Fruit fly (Drosophila melanogaster) whole organism, embryonic: ENCODE results near the gene Esyt2.

Experiments used
- Blimp-1 ChIP-seq: fragments of 200-800 bp; sonication (Bioruptor generic); optimal IDR thresholded peaks from 3 replicates; lab custom pipeline; 2018; ENCODE audit warnings: missing biosample characterization, missing genetic modification characterization, mild to moderate bottlenecking, moderate library complexity, missing genetic modification reagents
- BtbVII ChIP-seq: fragments of 200-800 bp; sonication (Bioruptor generic); optimal IDR thresholded peaks from 3 replicates; lab custom pipeline; 2017; ENCODE audit warnings: missing biosample characterization, mild to moderate bottlenecking, missing genetic modification characterization
- CG11085 ChIP-seq: fragments of 200-800 bp; sonication (Bioruptor generic); IDR thresholded peaks from 2 replicates; pipeline ENCODE4 v1.3.6; 2022; ENCODE audit warnings: missing biosample characterization, missing genetic modification characterization
- CG11504 ChIP-seq: fragments of 200-800 bp; sonication (Bioruptor generic); optimal IDR thresholded peaks from 3 replicates; lab custom pipeline; 2019; ENCODE audit warnings: missing biosample characterization, mild to moderate bottlenecking, missing genetic modification characterization, moderate library complexity
- CG11696 ChIP-seq: fragments of 200-800 bp; sonication (Bioruptor generic); IDR thresholded peaks from 2 replicates; pipeline ENCODE4 v1.3.6; 2022; ENCODE audit warnings: missing biosample characterization, missing genetic modification characterization
- CG14050 ChIP-seq: fragments of 200-800 bp; sonication (Bioruptor generic); IDR thresholded peaks from 3 replicates; pipeline ENCODE4 v1.3.6; 2022; ENCODE audit warnings: missing biosample characterization, missing genetic modification characterization
- CG17361 ChIP-seq: fragments of 200-800 bp; sonication (Bioruptor generic); IDR thresholded peaks from 3 replicates; pipeline ENCODE4 v1.3.6; 2022; ENCODE audit warnings: missing biosample characterization, missing genetic modification characterization
- CG17385 ChIP-seq: fragments of 200-800 bp; sonication (Bioruptor generic); optimal IDR thresholded peaks from 3 replicates; lab custom pipeline; 2018; ENCODE audit warnings: missing biosample characterization, mild to moderate bottlenecking, missing genetic modification characterization
- CG2116 ChIP-seq: fragments of 200-800 bp; sonication (Bioruptor generic); optimal IDR thresholded peaks from 3 replicates; lab custom pipeline; 2018; ENCODE audit warnings: missing biosample characterization, mild to moderate bottlenecking, missing genetic modification characterization
- CG2889 ChIP-seq: fragments of 200-800 bp; sonication (Bioruptor generic); IDR thresholded peaks from 3 replicates; pipeline ENCODE4 v1.3.6; 2022; ENCODE audit warnings: missing biosample characterization, missing genetic modification characterization
- CG3065 ChIP-seq: fragments of 200-800 bp; sonication (Bioruptor generic); optimal IDR thresholded peaks from 2 replicates; lab custom pipeline; 2016; ENCODE audit warnings: missing biosample characterization, missing genetic modification characterization
- CG32532 ChIP-seq: fragments of 200-800 bp; sonication (Bioruptor generic); IDR thresholded peaks from 2 replicates; pipeline ENCODE4 v1.3.6; 2022; ENCODE audit warnings: missing biosample characterization, missing genetic modification characterization
- CG3281 ChIP-seq: fragments of 200-800 bp; sonication (Bioruptor generic); optimal IDR thresholded peaks from 3 replicates; lab custom pipeline; 2017; ENCODE audit warnings: missing biosample characterization, mild to moderate bottlenecking, missing genetic modification characterization
- CG3407 ChIP-seq: fragments of 200-800 bp; sonication (Bioruptor generic); optimal IDR thresholded peaks from 2 replicates; lab custom pipeline; 2018; ENCODE audit warnings: missing biosample characterization, mild to moderate bottlenecking, missing genetic modification characterization
- CG3847 ChIP-seq: fragments of 200-800 bp; sonication (Bioruptor generic); IDR thresholded peaks from 2 replicates; pipeline ENCODE4 v1.3.6; 2022; ENCODE audit warnings: missing biosample characterization, missing genetic modification characterization
- CG43689 ChIP-seq: fragments of 200-800 bp; sonication (Bioruptor generic); IDR thresholded peaks from 2 replicates; pipeline ENCODE4 v1.3.6; 2022; ENCODE audit warnings: missing biosample characterization, missing genetic modification characterization
- CG4424 ChIP-seq: fragments of 200-800 bp; sonication (Bioruptor generic); optimal IDR thresholded peaks from 3 replicates; lab custom pipeline; 2016; ENCODE audit warnings: missing biosample characterization, missing genetic modification characterization
- CG4617 ChIP-seq: fragments of 200-800 bp; sonication (Bioruptor generic); optimal IDR thresholded peaks from 3 replicates; lab custom pipeline; 2016; ENCODE audit warnings: missing biosample characterization, missing genetic modification characterization, borderline replicate concordance
- CG6791 ChIP-seq: fragments of 200-800 bp; sonication (Bioruptor generic); IDR thresholded peaks from 3 replicates; pipeline ENCODE4 v1.3.6; 2022; ENCODE audit warnings: missing biosample characterization, missing genetic modification characterization; ENCODE audit not compliant: partially characterized antibody
- CG6854 ChIP-seq: fragments of 200-800 bp; sonication (Bioruptor generic); optimal IDR thresholded peaks from 3 replicates; lab custom pipeline; 2017; ENCODE audit warnings: missing biosample characterization, mild to moderate bottlenecking, missing genetic modification characterization
- CG7556 ChIP-seq: fragments of 200-800 bp; sonication (Bioruptor generic); optimal IDR thresholded peaks from 2 replicates; lab custom pipeline; 2017; ENCODE audit warnings: missing biosample characterization, mild to moderate bottlenecking, missing genetic modification characterization
- CG9876 ChIP-seq: fragments of 200-800 bp; sonication (Bioruptor generic); optimal IDR thresholded peaks from 2 replicates; lab custom pipeline; 2016; ENCODE audit warnings: missing biosample characterization, missing genetic modification characterization
- CoRest ChIP-seq: fragments of 200-800 bp; sonication (Bioruptor generic); optimal IDR thresholded peaks from 3 replicates; lab custom pipeline; 2018; ENCODE audit warnings: missing biosample characterization, mild to moderate bottlenecking, missing genetic modification characterization, moderate library complexity
- D ChIP-seq, 2 experiments: fragments of 200-800 bp in 1 of 2; fragments of >200 bp in 1 of 2; sonication (Bioruptor generic) in 1 of 2; optimal IDR thresholded peaks; 2 replicates in 1 of 2; 3 replicates in 1 of 2; lab custom pipeline; 2017; ENCODE audit warnings: mild to moderate bottlenecking in 1 of 2, missing biosample characterization in 1 of 2, missing genetic modification characterization in 1 of 2, missing genetic modification reagents in 1 of 2
- D19B ChIP-seq: fragments of 200-800 bp; sonication (Bioruptor generic); optimal IDR thresholded peaks from 2 replicates; lab custom pipeline; 2017; ENCODE audit warnings: missing biosample characterization, mild to moderate bottlenecking, missing genetic modification characterization
- Fer3 ChIP-seq: fragments of 200-800 bp; sonication (Bioruptor generic); optimal IDR thresholded peaks from 2 replicates; lab custom pipeline; 2018; ENCODE audit warnings: missing biosample characterization, mild to moderate bottlenecking, missing genetic modification characterization, moderate library complexity
- HLH3B ChIP-seq: fragments of 200-800 bp; sonication (Bioruptor generic); IDR thresholded peaks from 2 replicates; pipeline ENCODE4 v1.3.6; 2022; ENCODE audit warnings: missing biosample characterization, missing genetic modification characterization
- Opbp ChIP-seq: fragments of 200-800 bp; sonication (Bioruptor generic); IDR thresholded peaks from 3 replicates; pipeline ENCODE4 v1.3.6; 2022; ENCODE audit warnings: missing biosample characterization, missing genetic modification characterization; ENCODE audit not compliant: partially characterized antibody
- Pdp1 ChIP-seq, 2 experiments: fragments of 200-800 bp; sonication (Bioruptor generic); optimal IDR thresholded peaks; 3 replicates each; lab custom pipeline; 2016; ENCODE audit warnings: missing biosample characterization in 2 of 2, missing genetic modification characterization in 2 of 2, mild to moderate bottlenecking in 1 of 2, moderate library complexity in 1 of 2
- Sox100B ChIP-seq: fragments of 200-800 bp; sonication (Bioruptor generic); optimal IDR thresholded peaks from 3 replicates; lab custom pipeline; 2018; ENCODE audit warnings: missing biosample characterization, mild to moderate bottlenecking, missing genetic modification characterization
- Sry-β ChIP-seq: fragments of 200-800 bp; sonication (Bioruptor generic); optimal IDR thresholded peaks from 2 replicates; lab custom pipeline; 2018; ENCODE audit warnings: missing biosample characterization, mild to moderate bottlenecking, missing genetic modification characterization, moderate library complexity
- ac ChIP-seq: fragments of 200-800 bp; sonication (Bioruptor generic); optimal IDR thresholded peaks from 3 replicates; lab custom pipeline; 2017; ENCODE audit warnings: missing biosample characterization, mild to moderate bottlenecking, missing genetic modification characterization
- bbx ChIP-seq: fragments of 200-800 bp; sonication (Bioruptor generic); IDR thresholded peaks from 2 replicates; pipeline ENCODE4 v1.3.6; 2022; ENCODE audit warnings: missing biosample characterization, missing genetic modification characterization; ENCODE audit not compliant: partially characterized antibody
- bigmax ChIP-seq: fragments of 200-800 bp; sonication (Bioruptor generic); optimal IDR thresholded peaks from 2 replicates; lab custom pipeline; 2018; ENCODE audit warnings: missing biosample characterization, mild to moderate bottlenecking, missing genetic modification characterization
- bowl ChIP-seq: fragments of 200-800 bp; sonication (Bioruptor generic); IDR thresholded peaks from 2 replicates; pipeline ENCODE4 v1.3.6; 2022; ENCODE audit warnings: missing biosample characterization, missing genetic modification characterization
- caup ChIP-seq: fragments of 200-800 bp; sonication (Bioruptor generic); optimal IDR thresholded peaks from 3 replicates; lab custom pipeline; 2017; ENCODE audit warnings: missing biosample characterization, mild to moderate bottlenecking, missing genetic modification characterization, moderate library complexity; ENCODE audit not compliant: severe bottlenecking
- crc ChIP-seq: fragments of 200-800 bp; sonication (Bioruptor generic); optimal IDR thresholded peaks from 2 replicates; lab custom pipeline; 2016; ENCODE audit warnings: missing biosample characterization, missing genetic modification characterization
- eve ChIP-seq, 2 experiments: fragments of >200 bp; optimal IDR thresholded peaks; 2 replicates each; lab custom pipeline; 2017; ENCODE audit warnings: missing biosample characterization in 2 of 2, missing genetic modification characterization in 2 of 2
- ken ChIP-seq: fragments of 200-800 bp; sonication (Bioruptor generic); IDR thresholded peaks from 3 replicates; pipeline ENCODE4 v1.3.6; 2022; ENCODE audit warnings: missing biosample characterization, missing genetic modification characterization
- lov ChIP-seq, 2 experiments: fragments of 200-800 bp in 1 of 2; fragments of >200 bp in 1 of 2; sonication (Bioruptor generic) in 1 of 2; IDR thresholded peaks in 1 of 2; optimal IDR thresholded peaks in 1 of 2; 2 replicates in 1 of 2; 3 replicates in 1 of 2; pipeline versions ENCODE4 v1.3.6 to Lab custom; 2017 to 2022; ENCODE audit warnings: missing biosample characterization in 1 of 2, missing genetic modification characterization in 1 of 2
- otp ChIP-seq: fragments of 200-800 bp; sonication (Bioruptor generic); IDR thresholded peaks from 3 replicates; pipeline ENCODE4, ENCODE4 v1.3.6; 2022; ENCODE audit warnings: missing biosample characterization, missing genetic modification characterization
- pros ChIP-seq: fragments of 200-800 bp; sonication (Bioruptor generic); optimal IDR thresholded peaks from 3 replicates; lab custom pipeline; 2019; ENCODE audit warnings: missing biosample characterization, mild to moderate bottlenecking, missing genetic modification characterization, moderate library complexity
- sisA ChIP-seq: fragments of 200-800 bp; sonication (Bioruptor generic); IDR thresholded peaks from 2 replicates; pipeline ENCODE4 v1.3.6; 2022; ENCODE audit warnings: missing biosample characterization, missing genetic modification characterization
- tup ChIP-seq: fragments of 200-800 bp; sonication (Bioruptor generic); optimal IDR thresholded peaks from 2 replicates; lab custom pipeline; 2016; ENCODE audit warnings: missing biosample characterization, mild to moderate bottlenecking, missing genetic modification characterization, moderate library complexity
- unpg ChIP-seq: fragments of 200-800 bp; sonication (Bioruptor generic); optimal IDR thresholded peaks from 3 replicates; lab custom pipeline; 2018; ENCODE audit warnings: missing biosample characterization, mild to moderate bottlenecking, missing genetic modification characterization, moderate library complexity
- zen ChIP-seq: fragments of 200-800 bp; sonication (Bioruptor generic); optimal IDR thresholded peaks from 3 replicates; lab custom pipeline; 2018; ENCODE audit warnings: missing biosample characterization, mild to moderate bottlenecking, missing genetic modification characterization, moderate library complexity
- zen2 ChIP-seq: fragments of 200-800 bp; sonication (Bioruptor generic); IDR thresholded peaks from 3 replicates; pipeline ENCODE4 v1.3.6; 2022; ENCODE audit warnings: missing biosample characterization, missing genetic modification characterization; ENCODE audit not compliant: partially characterized antibody
- zf30C ChIP-seq: fragments of 200-800 bp; sonication (Bioruptor generic); optimal IDR thresholded peaks from 3 replicates; lab custom pipeline; 2018; ENCODE audit warnings: missing biosample characterization, mild to moderate bottlenecking, missing genetic modification characterization

Gene Esyt2

dm6 chr3R:24565748-24566239, 21.3 kb downstream of the Esyt2 start (continued):
- TF ChIP-seq otp (0 out of 3 replicates have a peak, but pooled peaks have one; percentile 42), CG14050 (GFP tag; lab: Robert Waterston, UW) (0 out of 3 replicates have a peak, but pooled peaks have one; percentile 36), bbx (GFP tag; lab: Robert Waterston, UW) (no peak), BtbVII (GFP tag; lab: Kevin White, UChicago) (peak; percentile 84), Blimp-1 (GFP tag; lab: Kevin White, UChicago) (peak; percentile 26), HLH3B (peak; percentile 45; the same call in 1 of the 2 replicates), lov (optimal IDR thresholded peaks at IDR 0.05; lab: Kevin White, UChicago) (no peak), lov (GFP tag; IDR thresholded peaks at IDR 0.05; lab: Robert Waterston, UW) (0 out of 3 replicates have a peak, but pooled peaks have one; percentile 74), CoRest (tag; lab: Kevin White, UChicago) (peak; percentile 10), CG17385 (GFP tag; lab: Kevin White, UChicago) (peak; percentile 74), bowl (GFP tag; lab: Robert Waterston, UW) (no peak), CG6854 (no peak), CG3407 (GFP tag; lab: Kevin White, UChicago) (peak; percentile 69), unpg (GFP tag; lab: Kevin White, UChicago) (peak; percentile 48), CG11696 (GFP tag; lab: Robert Waterston, UW) (no peak), CG9876 (GFP tag; lab: Kevin White, UChicago) (no peak), eve (GFP tag; optimal IDR thresholded peaks at IDR 0.05; lab: Kevin White, UChicago) (peak in 1 of 2 experiments; percentile 71), CG4424 (peak; percentile 24), Sry-β (GFP tag; lab: Kevin White, UChicago) (no peak), crc (no peak), zen2 (no peak), bigmax (no peak), CG11504 (tag; lab: Kevin White, UChicago) (peak; percentile 43), CG2889 (GFP tag; lab: Robert Waterston, UW) (no peak), caup (GFP tag; lab: Kevin White, UChicago) (peak; percentile 85), CG43689 (GFP tag; lab: Robert Waterston, UW) (no peak), zf30C (peak; percentile 41), Sox100B (GFP tag; lab: Kevin White, UChicago) (peak; percentile 37), ken (GFP tag; lab: Robert Waterston, UW) (no peak), CG3281 (GFP tag; lab: Kevin White, UChicago) (peak; percentile 60), CG3065 (GFP tag; lab: Kevin White, UChicago) (no peak), D19B (GFP tag; lab: Kevin White, UChicago) (no peak), CG11085 (GFP tag; lab: Robert Waterston, UW) (no peak), CG32532 (GFP tag; lab: Robert Waterston, UW) (peak; percentile 49; the same call in 1 of the 2 replicates), CG4617 (no peak), zen (tag; lab: Kevin White, UChicago) (no peak), CG2116 (GFP tag; lab: Kevin White, UChicago) (peak; percentile 43), ac (GFP tag; lab: Kevin White, UChicago) (no peak), CG17361 (GFP tag; lab: Robert Waterston, UW) (peak; percentile 30; the same call in 1 of the 3 replicates), D (optimal IDR thresholded peaks at IDR 0.05; lab: Kevin White, UChicago) (no peak), D (GFP tag; optimal IDR thresholded peaks at IDR 0.05; lab: Kevin White, UChicago) (peak; percentile 24), Fer3 (tag; lab: Kevin White, UChicago) (peak; percentile 28), sisA (no peak), tup (GFP tag; lab: Kevin White, UChicago) (no peak), CG3847 (GFP tag; lab: Robert Waterston, UW) (no peak), Pdp1 (GFP tag; optimal IDR thresholded peaks at IDR 0.05; lab: Kevin White, UChicago) (peak in 1 of 2 experiments; percentile 82), Opbp (no peak), CG6791 (GFP tag; lab: Robert Waterston, UW) (no peak), pros (peak; percentile 15), CG7556 (peak; percentile 44)
